Worm (Caenorhabditis elegans) whole organism, late embryonic: Measurements from ENCODE around the gene nuc-1.

Source experiments
- C08G9.2 ChIP-seq: sonication (generic microtip); optimal IDR thresholded peaks from 2 replicates; lab custom pipeline; 2016; ENCODE audit warnings: mild to moderate bottlenecking, missing genetic modification characterization, moderate library complexity, missing compliant biosample characterization
- F13H6.1 ChIP-seq: sonication (generic microtip); optimal IDR thresholded peaks from 2 replicates; lab custom pipeline; 2016; ENCODE audit warnings: missing genetic modification characterization, missing compliant biosample characterization
- K02D7.2 ChIP-seq: sonication (generic microtip); optimal IDR thresholded peaks from 2 replicates; lab custom pipeline; 2017; ENCODE audit warnings: mild to moderate bottlenecking, missing genetic modification characterization, missing compliant biosample characterization
- T23F11.4 ChIP-seq: fragments of 200-800 bp; sonication (Bioruptor generic); optimal IDR thresholded peaks from 2 replicates; lab custom pipeline; 2018; ENCODE audit warnings: mild to moderate bottlenecking, missing genetic modification characterization, missing compliant biosample characterization
- Y22D7AL.16 ChIP-seq: sonication (generic microtip); optimal IDR thresholded peaks from 2 replicates; lab custom pipeline; 2016; ENCODE audit warnings: missing genetic modification characterization, missing compliant biosample characterization
- ahr-1 ChIP-seq: sonication (generic microtip); optimal IDR thresholded peaks from 2 replicates; lab custom pipeline; 2016; ENCODE audit warnings: missing genetic modification characterization, missing compliant biosample characterization
- ama-1 ChIP-seq: fragments of 150-350 bp; optimal IDR thresholded peaks from 2 replicates; lab custom pipeline; 2014
- ceh-2 ChIP-seq: sonication (generic microtip); optimal IDR thresholded peaks from 2 replicates; lab custom pipeline; 2016; ENCODE audit warnings: missing genotype, missing genetic modification characterization, missing compliant biosample characterization
- ceh-22 ChIP-seq: sonication (generic microtip); optimal IDR thresholded peaks from 2 replicates; lab custom pipeline; 2017; ENCODE audit warnings: missing biosample characterization, missing genetic modification characterization
- ceh-24 ChIP-seq: sonication (generic microtip); optimal IDR thresholded peaks from 2 replicates; lab custom pipeline; 2016; ENCODE audit warnings: mild to moderate bottlenecking, missing genetic modification characterization, missing compliant biosample characterization
- ceh-34 ChIP-seq: sonication (generic microtip); optimal IDR thresholded peaks from 2 replicates; lab custom pipeline; 2016; ENCODE audit warnings: mild to moderate bottlenecking, missing genetic modification characterization, missing compliant biosample characterization
- ceh-45 ChIP-seq: fragments of 200-800 bp; sonication (Bioruptor generic); IDR thresholded peaks from 2 replicates; pipeline ENCODE4 v1.3.6; 2022; ENCODE audit warnings: missing genetic modification reagents, missing genetic modification characterization, missing compliant biosample characterization
- ceh-48 ChIP-seq: sonication (generic microtip); optimal IDR thresholded peaks from 2 replicates; lab custom pipeline; 2016; ENCODE audit warnings: missing genetic modification characterization, inconsistent platforms, missing compliant biosample characterization
- ceh-6 ChIP-seq: fragments of 200-800 bp; sonication (Bioruptor generic); optimal IDR thresholded peaks from 2 replicates; lab custom pipeline; 2018; ENCODE audit warnings: mild to moderate bottlenecking, missing genetic modification characterization, missing compliant biosample characterization
- ceh-9 ChIP-seq: sonication (generic microtip); optimal IDR thresholded peaks from 2 replicates; lab custom pipeline; 2016; ENCODE audit warnings: mild to moderate bottlenecking, missing genetic modification characterization, inconsistent platforms, missing compliant biosample characterization
- che-1 ChIP-seq: sonication (generic microtip); optimal IDR thresholded peaks from 2 replicates; lab custom pipeline; 2016; ENCODE audit warnings: mild to moderate bottlenecking, missing genetic modification characterization, missing compliant biosample characterization
- dve-1 ChIP-seq: sonication (generic microtip); optimal IDR thresholded peaks from 2 replicates; lab custom pipeline; 2017; ENCODE audit warnings: antibody characterized with exemption, mild to moderate bottlenecking, missing genetic modification characterization, missing compliant biosample characterization
- elt-2 ChIP-seq: sonication (generic microtip); optimal IDR thresholded peaks from 2 replicates; lab custom pipeline; 2016; ENCODE audit warnings: missing genetic modification reagents, missing genetic modification characterization, missing compliant biosample characterization
- eyg-1 ChIP-seq: sonication (generic microtip); optimal IDR thresholded peaks from 2 replicates; lab custom pipeline; 2016; ENCODE audit warnings: missing genotype, missing genetic modification characterization, missing compliant biosample characterization
- fkh-6 ChIP-seq: sonication (generic microtip); optimal IDR thresholded peaks from 2 replicates; lab custom pipeline; 2016; ENCODE audit warnings: missing genetic modification characterization, missing compliant biosample characterization
- hlh-15 ChIP-seq: sonication (generic microtip); optimal IDR thresholded peaks from 2 replicates; lab custom pipeline; 2016; ENCODE audit warnings: missing genetic modification characterization, missing compliant biosample characterization
- hlh-30 ChIP-seq: sonication (generic microtip); optimal IDR thresholded peaks from 2 replicates; lab custom pipeline; 2017; ENCODE audit warnings: antibody characterized with exemption, missing genetic modification characterization, missing compliant biosample characterization; ENCODE audit not compliant: insufficient read depth
- hlh-6 ChIP-seq: sonication (generic microtip); optimal IDR thresholded peaks from 2 replicates; lab custom pipeline; 2016; ENCODE audit warnings: missing genotype, missing genetic modification characterization, missing compliant biosample characterization
- lin-11 ChIP-seq: fragments of 200-800 bp; sonication (Bioruptor generic); optimal IDR thresholded peaks from 2 replicates; lab custom pipeline; 2018; ENCODE audit warnings: mild to moderate bottlenecking, missing genetic modification characterization, missing compliant biosample characterization
- mec-3 ChIP-seq: sonication (generic microtip); optimal IDR thresholded peaks from 2 replicates; lab custom pipeline; 2016; ENCODE audit warnings: borderline replicate concordance, missing genetic modification characterization, missing compliant biosample characterization
- nhr-11 ChIP-seq: fragments of 150-350 bp; optimal IDR thresholded peaks from 2 replicates; lab custom pipeline; 2014; ENCODE audit warnings: missing biosample characterization, missing genetic modification characterization
- nhr-232 ChIP-seq: sonication (generic microtip); optimal IDR thresholded peaks from 2 replicates; lab custom pipeline; 2016; ENCODE audit warnings: missing genetic modification characterization, missing compliant biosample characterization
- pag-3 ChIP-seq: sonication (generic microtip); optimal IDR thresholded peaks from 2 replicates; lab custom pipeline; 2016; ENCODE audit warnings: missing compliant biosample characterization, missing genetic modification characterization, borderline replicate concordance
- pha-2 ChIP-seq: sonication (generic microtip); optimal IDR thresholded peaks from 2 replicates; lab custom pipeline; 2017; ENCODE audit warnings: mild to moderate bottlenecking, missing genetic modification characterization, missing compliant biosample characterization
- pha-4 ChIP-seq: fragments of 150-350 bp; optimal IDR thresholded peaks from 2 replicates; lab custom pipeline; 2018; ENCODE audit warnings: missing biosample characterization, missing genetic modification reagents, missing genetic modification characterization
- sdc-2 ChIP-seq: sonication (generic microtip); optimal IDR thresholded peaks from 2 replicates; lab custom pipeline; 2016; ENCODE audit warnings: missing genotype, missing genetic modification characterization, missing compliant biosample characterization
- sox-2 ChIP-seq: fragments of 200-800 bp; sonication (Bioruptor generic); IDR thresholded peaks from 2 replicates; pipeline ENCODE4 v1.3.6; 2022; ENCODE audit warnings: missing genetic modification reagents, missing genetic modification characterization, missing compliant biosample characterization
- syd-9 ChIP-seq: sonication (generic microtip); optimal IDR thresholded peaks from 2 replicates; lab custom pipeline; 2016; ENCODE audit warnings: mild to moderate bottlenecking, missing genetic modification characterization, moderate library complexity, missing compliant biosample characterization
- tbx-2 ChIP-seq: sonication (generic microtip); optimal IDR thresholded peaks from 2 replicates; lab custom pipeline; 2016; ENCODE audit warnings: missing genetic modification characterization, missing compliant biosample characterization
- unc-42 ChIP-seq: sonication (generic microtip); optimal IDR thresholded peaks from 2 replicates; lab custom pipeline; 2016; ENCODE audit warnings: missing genotype, missing genetic modification characterization, missing compliant biosample characterization
- unc-86 ChIP-seq: sonication (generic microtip); optimal IDR thresholded peaks from 2 replicates; lab custom pipeline; 2016; ENCODE audit warnings: missing genetic modification characterization, missing compliant biosample characterization
- zip-5 ChIP-seq: sonication (generic microtip); optimal IDR thresholded peaks from 2 replicates; lab custom pipeline; 2016; ENCODE audit warnings: missing genetic modification characterization, missing compliant biosample characterization
- ztf-16 ChIP-seq: sonication (generic microtip); optimal IDR thresholded peaks from 2 replicates; lab custom pipeline; 2017; ENCODE audit warnings: missing genetic modification characterization, missing compliant biosample characterization

The nuc-1 gene

DNA sequence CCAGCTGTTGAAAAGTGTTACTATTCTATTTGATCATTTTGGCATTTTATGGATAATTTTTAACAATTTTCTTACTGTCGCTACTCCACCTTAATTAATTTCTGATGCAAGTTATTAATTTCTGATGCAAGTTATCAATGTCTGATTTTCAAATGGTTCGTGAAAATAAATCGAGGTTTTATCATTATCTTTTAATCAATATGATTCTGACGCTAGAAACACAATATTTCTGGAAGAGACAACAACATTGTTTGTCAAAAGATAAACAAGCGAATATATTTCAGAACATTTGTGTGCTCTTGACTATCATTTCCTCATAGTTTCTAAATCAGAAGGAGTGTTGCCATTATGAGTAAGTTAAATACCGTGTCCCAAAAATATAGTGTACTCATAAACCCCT is 26.7 kb downstream of the nuc-1 start, which contains the start of gene F49E2.2:
F49E2.2 (plus strand) TSS at position 301 of the 400 bp plus-strand sequence.
- TF ChIP-seq syd-9 (no peak), che-1 (tag; lab: Kevin White, UChicago) (no peak)

DNA sequence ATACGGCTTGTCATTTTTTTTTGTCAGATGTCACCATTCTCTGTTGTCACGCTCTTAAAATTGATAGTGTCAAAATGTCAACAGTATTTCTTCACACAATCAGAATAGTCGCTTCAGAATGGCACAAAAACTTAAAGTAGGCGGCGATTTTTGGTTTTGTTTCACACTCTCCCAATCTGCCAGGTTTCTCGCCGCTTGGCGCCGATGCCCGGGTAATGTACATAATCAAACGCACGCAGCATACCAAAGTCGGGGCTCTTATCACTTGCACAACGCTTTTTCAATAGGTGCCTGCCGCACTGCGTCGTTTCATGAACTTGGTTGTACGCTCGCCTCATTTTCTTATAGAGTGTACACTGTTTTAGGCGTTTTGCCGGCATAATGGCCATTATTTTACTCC is 28.9 kb downstream of the nuc-1 start:
- no peak for TF ChIP-seq ceh-48
- TF ChIP-seq T23F11.4 (GFP tag; lab: Kevin White, UChicago): no peak
- TF ChIP-seq lin-11 (tag; lab: Kevin White, UChicago): no peak
- no peak for TF ChIP-seq ceh-24 (tag; lab: Kevin White, UChicago)
- peak; percentile 20 for TF ChIP-seq elt-2 (tag; lab: Kevin White, UChicago)
- TF ChIP-seq ztf-16: no peak

DNA sequence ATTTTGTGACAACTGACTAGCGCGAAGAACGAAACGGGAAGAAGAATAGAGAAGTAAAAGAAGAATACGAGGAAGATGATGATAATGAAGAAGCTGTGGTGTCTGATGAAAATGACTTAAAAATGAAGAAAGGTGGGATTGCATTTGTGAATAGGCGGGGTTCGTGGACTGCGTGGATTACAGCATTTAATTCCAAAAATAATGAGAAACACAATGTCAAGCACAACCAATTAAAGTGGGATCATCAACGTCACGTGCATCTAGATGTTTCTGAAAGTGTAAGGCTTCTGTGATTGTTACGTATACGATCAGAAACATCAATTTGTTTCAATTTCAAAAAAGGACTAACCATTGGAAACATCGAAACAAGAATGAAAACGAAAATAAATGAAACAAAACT is 37.2 kb downstream of the nuc-1 start, which contains the start of gene glb-17:
glb-17 (minus strand) TSS at position 101 of the 400 bp plus-strand sequence.
- TF ChIP-seq dve-1 (tag; lab: Kevin White, UChicago): no peak
- TF ChIP-seq unc-42 (tag; lab: Kevin White, UChicago): no peak
- no peak for TF ChIP-seq ahr-1
- TF ChIP-seq F13H6.1 (tag; lab: Kevin White, UChicago): no peak
- no peak for TF ChIP-seq sox-2 (GFP tag; lab: Robert Waterston, UW)
- no peak for TF ChIP-seq C08G9.2 (tag; lab: Kevin White, UChicago)
- no peak for TF ChIP-seq hlh-30 (tag; lab: Kevin White, UChicago)
- no peak for TF ChIP-seq sdc-2
- no peak for TF ChIP-seq eyg-1 (tag; lab: Kevin White, UChicago)
- TF ChIP-seq, all 69 proteins: peak for 0

DNA sequence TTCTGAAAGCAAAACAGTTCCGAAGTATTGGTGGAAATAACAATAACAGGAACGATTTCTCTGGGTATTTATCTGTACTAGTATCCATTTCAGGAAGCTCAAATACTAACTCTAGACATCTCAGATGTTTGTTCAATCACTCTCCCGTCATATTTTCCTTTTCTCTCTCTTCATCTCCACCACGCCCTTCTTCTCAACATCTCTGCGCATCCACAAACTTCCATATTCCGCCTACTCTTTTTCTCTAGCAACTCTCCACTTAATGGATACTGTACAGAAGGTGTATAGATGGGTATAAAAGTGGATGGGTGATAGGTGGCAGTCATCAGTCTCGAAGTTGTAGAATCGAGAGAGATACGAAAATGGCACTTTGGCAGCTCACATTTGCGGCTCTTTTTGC is 44.6 kb downstream of the nuc-1 start, which contains the start of gene gpx-5:
gpx-5 (plus strand) TSS at position 336 of the 400 bp plus-strand sequence.
- TF ChIP-seq hlh-6 (tag; lab: Kevin White, UChicago) (no peak), tbx-2 (tag; lab: Kevin White, UChicago) (no peak), fkh-6 (tag; lab: Kevin White, UChicago) (no peak), ceh-45 (GFP tag; lab: Robert Waterston, UW) (no peak), zip-5 (no peak), ceh-22 (no peak), Y22D7AL.16 (no peak), pha-4 (no peak), nhr-11 (tag; lab: Kevin White, UChicago) (no peak), ama-1 (lab: Kevin White, UChicago) (no peak), ceh-34 (tag; lab: Kevin White, UChicago) (no peak)
- TF ChIP-seq, all 69 proteins: peak for 0

DNA sequence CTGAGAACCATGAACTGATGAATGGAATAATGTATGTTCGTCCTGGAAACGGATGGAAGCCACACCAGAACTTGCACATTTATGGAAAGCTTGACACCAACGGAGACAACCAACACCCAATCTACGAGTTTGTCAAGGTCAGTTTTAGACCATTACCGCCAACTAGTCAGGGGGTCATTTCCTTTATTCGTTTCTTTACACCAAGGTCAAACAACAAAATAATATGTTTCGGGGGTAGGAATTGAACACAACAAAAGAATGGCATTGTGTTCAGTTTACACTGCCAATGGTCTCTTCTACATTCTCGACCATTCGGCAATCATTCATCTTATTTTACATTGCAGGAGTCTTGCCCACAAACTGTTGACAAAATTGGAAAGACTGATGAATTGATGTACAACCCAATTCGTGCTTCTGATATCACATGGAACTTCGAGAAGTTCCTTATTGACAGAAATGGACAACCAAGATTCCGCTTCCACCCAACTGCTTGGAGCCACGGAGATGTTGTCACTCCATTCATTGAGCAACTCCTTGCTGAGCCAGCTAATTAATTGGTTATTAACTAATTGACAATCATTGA is 46.0 kb downstream of the nuc-1 start:
- TF ChIP-seq lin-11 (tag; lab: Kevin White, UChicago) (no peak), ceh-48 (no peak), sdc-2 (no peak), nhr-232 (tag; lab: Kevin White, UChicago) (no peak), pag-3 (tag; lab: Kevin White, UChicago) (no peak), K02D7.2 (tag; lab: Kevin White, UChicago) (no peak), ceh-6 (GFP tag; lab: Kevin White, UChicago) (no peak)

DNA sequence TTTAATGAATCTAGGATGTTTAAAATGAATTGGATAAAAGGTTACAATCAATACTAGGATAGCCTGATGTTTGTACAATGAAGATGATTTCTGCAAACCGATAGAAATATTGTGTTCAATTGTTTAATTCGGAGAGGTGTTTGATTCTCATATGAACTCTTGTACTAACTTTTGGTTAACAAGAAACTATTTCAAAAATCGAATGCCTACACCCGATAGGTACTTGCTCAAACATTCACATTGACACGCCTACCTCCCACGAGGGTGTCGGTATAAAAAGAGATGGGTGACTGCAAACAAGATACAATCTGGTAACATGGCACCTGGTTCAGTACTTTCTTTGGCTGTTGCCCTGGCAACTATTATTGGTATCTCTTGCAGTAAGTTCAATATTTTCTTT is 47.9 kb downstream of the nuc-1 start, which contains the start of gene gpx-3:
gpx-3 (plus strand) TSS at position 301 of the 400 bp plus-strand sequence.
- TF ChIP-seq mec-3 (tag; lab: Kevin White, UChicago) (no peak), hlh-15 (tag; lab: Kevin White, UChicago) (no peak), pha-2 (no peak), unc-86 (tag; lab: Kevin White, UChicago) (no peak), ceh-2 (tag; lab: Kevin White, UChicago) (no peak), hlh-30 (tag; lab: Kevin White, UChicago) (no peak), ceh-9 (tag; lab: Kevin White, UChicago) (no peak)
